2 worm cellular contexts compared by ENCODE assay signal in genomic region chrX:5485284-5485927, ce11.
TF ChIP-seq lines count a peak whose summit lies in the region.

No protein-coding gene starts in this region.

TF ChIP-seq in whole organism, L1 larva, 84 proteins besides CTCF, POLR2A, EP300 and RAD21 (continued from another document):
- no peak for TF ChIP-seq aha-1 (tag; optimal IDR thresholded peaks at IDR 0.05; lab: Kevin White, UChicago)
- peak; percentile 44 for TF ChIP-seq nhr-20 (tag; optimal IDR thresholded peaks at IDR 0.05; lab: Kevin White, UChicago)
- TF ChIP-seq fkh-4 (tag; optimal IDR thresholded peaks at IDR 0.05; lab: Kevin White, UChicago; ENCODE audit: borderline replicate concordance) = no peak
- TF ChIP-seq ceh-63 (GFP tag; optimal IDR thresholded peaks at IDR 0.05; lab: Kevin White, UChicago) = no peak
- TF ChIP-seq ceh-90 (tag; optimal IDR thresholded peaks at IDR 0.05; lab: Kevin White, UChicago) = no peak
- peak; percentile 1 for TF ChIP-seq xbp-1 (tag; optimal IDR thresholded peaks at IDR 0.05; lab: Kevin White, UChicago)
- TF ChIP-seq dsc-1 (tag; optimal IDR thresholded peaks at IDR 0.05; lab: Kevin White, UChicago) = peak; percentile 24
- peak; percentile 32 for TF ChIP-seq nhr-71 (tag; optimal IDR thresholded peaks at IDR 0.05; lab: Kevin White, UChicago)
- no peak for TF ChIP-seq ets-5 (GFP tag; IDR thresholded peaks at IDR 0.05; lab: Robert Waterston, UW)
- no peak for TF ChIP-seq unc-30 (tag; optimal IDR thresholded peaks at IDR 0.05; lab: Kevin White, UChicago)
- TF ChIP-seq lin-15B (tag; optimal IDR thresholded peaks at IDR 0.05; lab: Kevin White, UChicago) = no peak
- peak; percentile 42 for TF ChIP-seq lin-14 (GFP tag; optimal IDR thresholded peaks at IDR 0.05; lab: Kevin White, UChicago)
- no peak for TF ChIP-seq pag-3 (tag; optimal IDR thresholded peaks at IDR 0.05; lab: Kevin White, UChicago; ENCODE audit: borderline replicate concordance, insufficient read depth)
- peak in 1 of 2 experiments; percentile 19 for TF ChIP-seq lsy-2 (tag; optimal IDR thresholded peaks at IDR 0.05; lab: Kevin White, UChicago)
- TF ChIP-seq nhr-47 (tag; optimal IDR thresholded peaks at IDR 0.05; lab: Kevin White, UChicago) = peak; percentile 23
- TF ChIP-seq nhr-19 (GFP tag; conservative IDR thresholded peaks at IDR 0.05; lab: Robert Waterston, UW) = peak; percentile 27
- TF ChIP-seq C04F5.9 (tag; optimal IDR thresholded peaks at IDR 0.05; lab: Kevin White, UChicago) = no peak
- TF ChIP-seq vab-15 (tag; optimal IDR thresholded peaks at IDR 0.05; lab: Kevin White, UChicago) = no peak
- TF ChIP-seq ceh-8 (GFP tag; optimal IDR thresholded peaks at IDR 0.05; lab: Kevin White, UChicago) = no peak
- TF ChIP-seq nhr-28 (tag; optimal IDR thresholded peaks at IDR 0.05; lab: Kevin White, UChicago) = no peak
- no peak for TF ChIP-seq lin-13 (GFP tag; optimal IDR thresholded peaks at IDR 0.05; lab: Kevin White, UChicago)
- peak; percentile 39 for TF ChIP-seq swsn-7 (tag; optimal IDR thresholded peaks at IDR 0.05; lab: Kevin White, UChicago)
- TF ChIP-seq nhr-11 (tag; optimal IDR thresholded peaks at IDR 0.05; lab: Kevin White, UChicago) = no peak
- no peak for TF ChIP-seq F16B12.6 (tag; optimal IDR thresholded peaks at IDR 0.05; lab: Kevin White, UChicago)
- peak; percentile 19 for TF ChIP-seq skn-1 (tag; optimal IDR thresholded peaks at IDR 0.05; lab: Kevin White, UChicago)
- TF ChIP-seq tlp-1 (tag; optimal IDR thresholded peaks at IDR 0.05; lab: Kevin White, UChicago) = no peak
- no peak for TF ChIP-seq aly-2 (tag; optimal IDR thresholded peaks at IDR 0.05; lab: Kevin White, UChicago)
- no peak for TF ChIP-seq fkh-8 (tag; optimal IDR thresholded peaks at IDR 0.05; lab: Kevin White, UChicago)
- no peak for TF ChIP-seq lir-3 (tag; optimal IDR thresholded peaks at IDR 0.05; lab: Kevin White, UChicago; ENCODE audit: poor library complexity)
- no peak for TF ChIP-seq grh-1 (GFP tag; IDR thresholded peaks at IDR 0.05; lab: Robert Waterston, UW)
- peak; percentile 10 for TF ChIP-seq C16A3.4 (tag; optimal IDR thresholded peaks at IDR 0.05; lab: Kevin White, UChicago)
- peak; percentile 16 for TF ChIP-seq tbx-2 (tag; optimal IDR thresholded peaks at IDR 0.05; lab: Kevin White, UChicago)
- no peak for TF ChIP-seq ztf-4 (tag; optimal IDR thresholded peaks at IDR 0.05; lab: Kevin White, UChicago)
- no peak for TF ChIP-seq pax-3 (tag; optimal IDR thresholded peaks at IDR 0.05; lab: Kevin White, UChicago)
- no peak for TF ChIP-seq mef-2 (tag; optimal IDR thresholded peaks at IDR 0.05; lab: Kevin White, UChicago)
- TF ChIP-seq snu-23 (GFP tag; optimal IDR thresholded peaks at IDR 0.05; lab: Kevin White, UChicago) = peak; percentile 45
- no peak for TF ChIP-seq sup-37 (GFP tag; optimal IDR thresholded peaks at IDR 0.05; lab: Kevin White, UChicago)
- TF ChIP-seq fkh-10 (GFP tag; optimal IDR thresholded peaks at IDR 0.05; lab: Kevin White, UChicago) = no peak
- peak in 1 of 2 experiments; percentile 36 for TF ChIP-seq mdl-1 (tag; optimal IDR thresholded peaks at IDR 0.05; lab: Kevin White, UChicago)
- no peak for TF ChIP-seq dpl-1 (GFP tag; optimal IDR thresholded peaks at IDR 0.05; lab: Kevin White, UChicago)
- no peak for TF ChIP-seq isw-1 (GFP tag; IDR thresholded peaks at IDR 0.05; lab: Robert Waterston, UW)
- no peak for TF ChIP-seq unc-98 (GFP tag; IDR thresholded peaks at IDR 0.05; lab: Robert Waterston, UW)
- no peak for TF ChIP-seq unc-86 (tag; optimal IDR thresholded peaks at IDR 0.05; lab: Kevin White, UChicago)
- peak in 1 of 2 experiments; percentile 24 for TF ChIP-seq lin-35 (GFP tag; optimal IDR thresholded peaks at IDR 0.05; lab: Kevin White, UChicago)
- TF ChIP-seq jun-1 (tag; optimal IDR thresholded peaks at IDR 0.05; lab: Kevin White, UChicago) = no peak
- no peak for TF ChIP-seq unc-130 (tag; optimal IDR thresholded peaks at IDR 0.05; lab: Kevin White, UChicago)
- no peak for TF ChIP-seq ama-1 (optimal IDR thresholded peaks at IDR 0.05; lab: Kevin White, UChicago)
- no peak for TF ChIP-seq zip-4 (GFP tag; optimal IDR thresholded peaks at IDR 0.05; lab: Kevin White, UChicago)
- TF ChIP-seq efl-1 (optimal IDR thresholded peaks at IDR 0.05; lab: Kevin White, UChicago) = no peak
- peak in 1 of 2 experiments; percentile 39 for TF ChIP-seq efl-1 (GFP tag; optimal IDR thresholded peaks at IDR 0.05 in 1 of 2; lab: Kevin White, UChicago)
- TF ChIP-seq egl-27 (tag; optimal IDR thresholded peaks at IDR 0.05; lab: Kevin White, UChicago) = no peak
TF ChIP-seq in whole organism, L1 larva: peak in this region for 20.

TF ChIP-seq in whole organism, young adult, 124 proteins besides CTCF, POLR2A, EP300 and RAD21 (continued from another document):
- TF ChIP-seq hmg-1.2 (GFP tag; IDR thresholded peaks at IDR 0.05; lab: Robert Waterston, UW) = peak; percentile 41; the same call in 1 of the 2 replicates
- no peak for TF ChIP-seq ceh-79 (tag; optimal IDR thresholded peaks at IDR 0.05; lab: Kevin White, UChicago)
- TF ChIP-seq nhr-80 (tag; optimal IDR thresholded peaks at IDR 0.05; lab: Kevin White, UChicago) = no peak
- TF ChIP-seq let-607 (tag; optimal IDR thresholded peaks at IDR 0.05; lab: Kevin White, UChicago) = peak in 1 of 2 experiments; percentile 17
- no peak for TF ChIP-seq attf-6 (GFP tag; IDR thresholded peaks at IDR 0.05; lab: Robert Waterston, UW)
- no peak for TF ChIP-seq egrh-3 (GFP tag; IDR thresholded peaks at IDR 0.05; lab: Robert Waterston, UW)
- TF ChIP-seq hrde-1 (tag; optimal IDR thresholded peaks at IDR 0.05; lab: Kevin White, UChicago; ENCODE audit: borderline replicate concordance) = no peak
- no peak for TF ChIP-seq efl-1 (GFP tag; optimal IDR thresholded peaks at IDR 0.05; lab: Kevin White, UChicago)
- TF ChIP-seq rec-8 (tag; optimal IDR thresholded peaks at IDR 0.05; lab: Kevin White, UChicago) = peak in 1 of 2 experiments; percentile 13
- no peak for TF ChIP-seq bed-2 (GFP tag; IDR thresholded peaks at IDR 0.05; lab: Robert Waterston, UW)
- TF ChIP-seq cebp-1 (GFP tag; IDR thresholded peaks at IDR 0.05; lab: Robert Waterston, UW) = no peak
- TF ChIP-seq cebp-1 (tag; optimal IDR thresholded peaks at IDR 0.05; lab: Kevin White, UChicago) = peak; percentile 33
- TF ChIP-seq rcor-1 (GFP tag; IDR thresholded peaks at IDR 0.05; lab: Robert Waterston, UW) = no peak
- TF ChIP-seq pha-4 (tag; optimal IDR thresholded peaks at IDR 0.05; lab: Kevin White, UChicago) = no peak
- no peak for TF ChIP-seq B0019.2 (GFP tag; conservative IDR thresholded peaks at IDR 0.05; lab: Robert Waterston, UW)
- no peak for TF ChIP-seq Y79H2A.3 (GFP tag; conservative IDR thresholded peaks at IDR 0.05; lab: Robert Waterston, UW)
- no peak for TF ChIP-seq nhr-120 (GFP tag; IDR thresholded peaks at IDR 0.05; lab: Robert Waterston, UW)
- TF ChIP-seq tbp1 (GFP tag; optimal IDR thresholded peaks at IDR 0.05; lab: Kevin White, UChicago) = peak; percentile 85
- TF ChIP-seq chd-7 (tag; optimal IDR thresholded peaks at IDR 0.05; lab: Kevin White, UChicago) = no peak
- TF ChIP-seq F57C9.4 (tag; optimal IDR thresholded peaks at IDR 0.05; lab: Kevin White, UChicago) = no peak
- no peak for TF ChIP-seq aptf-3 (GFP tag; IDR thresholded peaks at IDR 0.05; lab: Robert Waterston, UW)
- TF ChIP-seq him-1 (tag; optimal IDR thresholded peaks at IDR 0.05; lab: Kevin White, UChicago) = peak; percentile 68
- no peak for TF ChIP-seq fkh-3 (tag; optimal IDR thresholded peaks at IDR 0.05; lab: Kevin White, UChicago)
- TF ChIP-seq madf-8 (GFP tag; conservative IDR thresholded peaks at IDR 0.05; lab: Robert Waterston, UW) = no peak
- no peak for TF ChIP-seq xnd-1 (tag; optimal IDR thresholded peaks at IDR 0.05; lab: Kevin White, UChicago)
- TF ChIP-seq ZK185.1 (tag; optimal IDR thresholded peaks at IDR 0.05; lab: Kevin White, UChicago; ENCODE audit: poor library complexity, severe bottlenecking) = peak; percentile 36
- no peak for TF ChIP-seq tlf-1 (GFP tag; optimal IDR thresholded peaks at IDR 0.05; lab: Kevin White, UChicago)
- TF ChIP-seq F10E7.11 (tag; optimal IDR thresholded peaks at IDR 0.05; lab: Kevin White, UChicago) = no peak
- TF ChIP-seq egl-18 (GFP tag; IDR thresholded peaks at IDR 0.05; lab: Robert Waterston, UW) = no peak
- TF ChIP-seq Y95B8A.8 (GFP tag; IDR thresholded peaks at IDR 0.05; lab: Robert Waterston, UW) = no peak
- no peak for TF ChIP-seq bed-1 (GFP tag; IDR thresholded peaks at IDR 0.05; lab: Robert Waterston, UW)
- TF ChIP-seq snpc-3.4 (tag; optimal IDR thresholded peaks at IDR 0.05; lab: Kevin White, UChicago) = peak; percentile 63
